Worm (Caenorhabditis elegans): ENCODE measurements around the gene F13H8.11.

ce11 chrII:6248029-6248428 is 11.8 kb downstream of the F13H8.11 start:
- TF ChIP-seq dao-5 (tag; optimal IDR thresholded peaks at IDR 0.05) (no peak), W03F9.2 (tag; optimal IDR thresholded peaks at IDR 0.05) (no peak)
